Fruit fly (Drosophila melanogaster) whole organism, embryonic: ENCODE measurements around the gene Tpst.
A peak's percentile ranks its signal among the peaks of the same experiment; 100 is the strongest.

Source experiments
- BEAF-32 ChIP-seq: fragments of 200-800 bp; sonication (Bioruptor generic); optimal IDR thresholded peaks from 3 replicates; lab custom pipeline; 2017; ENCODE audit warnings: missing biosample characterization, missing genetic modification characterization, mild to moderate bottlenecking, moderate library complexity, missing genetic modification reagents
- CG10274 ChIP-seq: fragments of 200-800 bp; sonication (Bioruptor generic); optimal IDR thresholded peaks from 3 replicates; lab custom pipeline; 2017; ENCODE audit warnings: missing biosample characterization, mild to moderate bottlenecking, missing genetic modification characterization
- CG10321 ChIP-seq: fragments of 200-800 bp; sonication (Bioruptor generic); IDR thresholded peaks from 2 replicates; pipeline ENCODE4 v1.3.6; 2022; ENCODE audit warnings: missing biosample characterization, missing genetic modification characterization
- CG11723 ChIP-seq: fragments of 200-800 bp; sonication (Bioruptor generic); optimal IDR thresholded peaks from 2 replicates; lab custom pipeline; 2017; ENCODE audit warnings: missing biosample characterization, mild to moderate bottlenecking, missing genetic modification characterization
- CG12391 ChIP-seq: fragments of 200-800 bp; sonication (Bioruptor generic); optimal IDR thresholded peaks from 3 replicates; lab custom pipeline; 2018; ENCODE audit warnings: missing biosample characterization, mild to moderate bottlenecking, missing genetic modification characterization, moderate library complexity
- CG12659 ChIP-seq: fragments of 200-800 bp; sonication (Bioruptor generic); optimal IDR thresholded peaks from 3 replicates; lab custom pipeline; 2017; ENCODE audit warnings: mild to moderate bottlenecking, missing biosample characterization, missing genetic modification reagents, missing genetic modification characterization
- CG14860 ChIP-seq: fragments of 200-800 bp; sonication (Bioruptor generic); IDR thresholded peaks from 3 replicates; pipeline ENCODE4 v1.3.6; 2022; ENCODE audit warnings: missing biosample characterization, missing genetic modification characterization; ENCODE audit not compliant: partially characterized antibody
- CG15011 ChIP-seq: fragments of 200-800 bp; sonication (Bioruptor generic); optimal IDR thresholded peaks from 3 replicates; lab custom pipeline; 2018; ENCODE audit warnings: missing biosample characterization, mild to moderate bottlenecking, missing genetic modification characterization
- CG15269 ChIP-seq: fragments of 200-800 bp; sonication (Bioruptor generic); optimal IDR thresholded peaks from 2 replicates; lab custom pipeline; 2018; ENCODE audit warnings: missing biosample characterization, mild to moderate bottlenecking, missing genetic modification characterization, moderate library complexity
- CG17328 ChIP-seq: fragments of 200-800 bp; sonication (Bioruptor generic); IDR thresholded peaks from 2 replicates; pipeline ENCODE4 v1.3.6; 2022; ENCODE audit warnings: missing biosample characterization, missing genetic modification characterization
- CG17568 ChIP-seq: fragments of 200-800 bp; sonication (Bioruptor generic); optimal IDR thresholded peaks from 2 replicates; lab custom pipeline; 2018; ENCODE audit warnings: missing biosample characterization, mild to moderate bottlenecking, missing genetic modification characterization, moderate library complexity
- CG17612 ChIP-seq: fragments of 200-800 bp; sonication (Bioruptor generic); IDR thresholded peaks from 2 replicates; pipeline ENCODE4 v1.3.6; 2022; ENCODE audit warnings: missing biosample characterization, missing genetic modification characterization
- CG6813 ChIP-seq: fragments of 200-800 bp; sonication (Bioruptor generic); optimal IDR thresholded peaks from 2 replicates; lab custom pipeline; 2017; ENCODE audit warnings: missing biosample characterization, missing genetic modification characterization, mild to moderate bottlenecking, moderate library complexity, missing genetic modification reagents
- CG6854 ChIP-seq: fragments of 200-800 bp; sonication (Bioruptor generic); optimal IDR thresholded peaks from 3 replicates; lab custom pipeline; 2017; ENCODE audit warnings: missing biosample characterization, mild to moderate bottlenecking, missing genetic modification characterization
- CG7987 ChIP-seq: fragments of 200-800 bp; sonication (Bioruptor generic); optimal IDR thresholded peaks from 2 replicates; lab custom pipeline; 2018; ENCODE audit warnings: missing biosample characterization, mild to moderate bottlenecking, missing genetic modification characterization, moderate library complexity
- CG8765 ChIP-seq: fragments of 200-800 bp; sonication (Bioruptor generic); IDR thresholded peaks from 2 replicates; pipeline ENCODE4 v1.3.6; 2022; ENCODE audit warnings: missing biosample characterization, missing genetic modification characterization
- E2f1 ChIP-seq: fragments of 200-800 bp; sonication (Bioruptor generic); IDR thresholded peaks from 2 replicates; pipeline ENCODE4 v1.3.6; 2022; ENCODE audit warnings: missing biosample characterization, missing genetic modification characterization
- Hr39 ChIP-seq: fragments of >200 bp; optimal IDR thresholded peaks from 2 replicates; lab custom pipeline; 2017
- NFAT ChIP-seq: fragments of 200-800 bp; sonication (Bioruptor generic); IDR thresholded peaks from 2 replicates; pipeline ENCODE4 v1.3.6; 2022; ENCODE audit warnings: missing biosample characterization, missing genetic modification characterization
- Nf-YC ChIP-seq: fragments of 200-800 bp; optimal IDR thresholded peaks from 3 replicates; lab custom pipeline; 2019; ENCODE audit warnings: missing biosample characterization, mild to moderate bottlenecking, missing genetic modification characterization, moderate library complexity
- Rx ChIP-seq: fragments of 200-800 bp; sonication (Bioruptor generic); IDR thresholded peaks from 2 replicates; pipeline ENCODE4 v1.3.6; 2022; ENCODE audit warnings: missing biosample characterization, missing genetic modification characterization
- Scr ChIP-seq: fragments of 200-800 bp; sonication (Bioruptor generic); IDR thresholded peaks from 2 replicates; pipeline ENCODE4 v1.3.6; 2022; ENCODE audit warnings: missing biosample characterization, missing genetic modification characterization; ENCODE audit not compliant: partially characterized antibody
- Six4 ChIP-seq: fragments of 200-800 bp; sonication (Bioruptor generic); optimal IDR thresholded peaks from 2 replicates; lab custom pipeline; 2016; ENCODE audit warnings: missing biosample characterization, missing genetic modification characterization
- cas ChIP-seq: fragments of 200-800 bp; sonication (Bioruptor generic); IDR thresholded peaks from 2 replicates; pipeline ENCODE4 v1.3.6; 2022; ENCODE audit warnings: missing biosample characterization, missing genetic modification characterization
- chinmo ChIP-seq: fragments of 200-800 bp; sonication (Bioruptor generic); IDR thresholded peaks from 4 replicates; pipeline ENCODE4 v1.3.6; 2022; ENCODE audit warnings: missing biosample characterization, missing genetic modification characterization; ENCODE audit not compliant: partially characterized antibody
- corto ChIP-seq: fragments of 200-800 bp; sonication (Bioruptor generic); optimal IDR thresholded peaks from 2 replicates; lab custom pipeline; 2016; ENCODE audit warnings: missing biosample characterization, mild to moderate bottlenecking, missing genetic modification characterization, moderate library complexity
- crc ChIP-seq: fragments of 200-800 bp; sonication (Bioruptor generic); optimal IDR thresholded peaks from 2 replicates; lab custom pipeline; 2016; ENCODE audit warnings: missing biosample characterization, missing genetic modification characterization
- dm ChIP-seq: fragments of 200-800 bp; sonication (Bioruptor generic); optimal IDR thresholded peaks from 3 replicates; lab custom pipeline; 2016; ENCODE audit warnings: missing biosample characterization, missing genetic modification characterization
- dpn ChIP-seq, 2 experiments: fragments of 200-800 bp; sonication (Bioruptor generic); optimal IDR thresholded peaks; 3 replicates each; lab custom pipeline; 2016; ENCODE audit warnings: missing biosample characterization in 2 of 2, missing genetic modification characterization in 2 of 2
- fd96Cb ChIP-seq: fragments of 200-800 bp; sonication (Bioruptor generic); optimal IDR thresholded peaks from 2 replicates; lab custom pipeline; 2018; ENCODE audit warnings: missing biosample characterization, mild to moderate bottlenecking, missing genetic modification characterization, moderate library complexity
- gcm2 ChIP-seq: fragments of 200-800 bp; sonication (Bioruptor generic); optimal IDR thresholded peaks from 2 replicates; lab custom pipeline; 2016; ENCODE audit warnings: missing biosample characterization, missing genetic modification characterization
- ham ChIP-seq: fragments of 200-800 bp; sonication (Bioruptor generic); IDR thresholded peaks from 2 replicates; pipeline ENCODE4 v1.3.6; 2022; ENCODE audit warnings: missing biosample characterization, missing genetic modification characterization
- her ChIP-seq: fragments of 200-800 bp; sonication (Bioruptor generic); optimal IDR thresholded peaks from 2 replicates; lab custom pipeline; 2016; ENCODE audit warnings: missing biosample characterization, missing genetic modification characterization
- hkb ChIP-seq, 2 experiments: fragments of 200-800 bp in 1 of 2; fragments of >200 bp in 1 of 2; sonication (Bioruptor generic) in 1 of 2; IDR thresholded peaks in 1 of 2; optimal IDR thresholded peaks in 1 of 2; 2 replicates each; pipeline versions ENCODE4 v1.3.6 to Lab custom; 2017 to 2022; ENCODE audit warnings: missing biosample characterization in 1 of 2, missing genetic modification characterization in 1 of 2
- ind ChIP-seq: fragments of 200-800 bp; sonication (Bioruptor generic); optimal IDR thresholded peaks from 3 replicates; lab custom pipeline; 2016; ENCODE audit warnings: missing biosample characterization, missing genetic modification characterization
- ken ChIP-seq: fragments of 200-800 bp; sonication (Bioruptor generic); IDR thresholded peaks from 3 replicates; pipeline ENCODE4 v1.3.6; 2022; ENCODE audit warnings: missing biosample characterization, missing genetic modification characterization
- knrl ChIP-seq: fragments of 200-800 bp; sonication (Bioruptor generic); IDR thresholded peaks from 3 replicates; pipeline ENCODE4 v1.3.6; 2022; ENCODE audit warnings: missing biosample characterization, missing genetic modification characterization; ENCODE audit not compliant: partially characterized antibody
- lola ChIP-seq, 3 experiments: fragments of >200 bp in 2 of 3; fragments of 200-800 bp in 1 of 3; sonication (Bioruptor generic) in 1 of 3; optimal IDR thresholded peaks; 2 replicates each; lab custom pipeline; 2017 to 2019; ENCODE audit warnings: missing biosample characterization in 3 of 3, missing genetic modification characterization in 3 of 3, mild to moderate bottlenecking in 1 of 3, moderate library complexity in 1 of 3
- mld ChIP-seq: fragments of 200-800 bp; sonication (Bioruptor generic); IDR thresholded peaks from 3 replicates; pipeline ENCODE4 v1.3.6; 2022; ENCODE audit warnings: missing biosample characterization, missing genetic modification characterization; ENCODE audit not compliant: partially characterized antibody
- nom ChIP-seq: fragments of 200-800 bp; sonication (Bioruptor generic); optimal IDR thresholded peaks from 2 replicates; lab custom pipeline; 2017; ENCODE audit warnings: missing biosample characterization, missing genetic modification characterization, mild to moderate bottlenecking, moderate library complexity, missing genetic modification reagents
- org-1 ChIP-seq: fragments of 200-800 bp; sonication (Bioruptor generic); optimal IDR thresholded peaks from 2 replicates; lab custom pipeline; 2017; ENCODE audit warnings: missing biosample characterization, missing genetic modification characterization
- pfk ChIP-seq: fragments of 200-800 bp; sonication (Bioruptor generic); optimal IDR thresholded peaks from 2 replicates; lab custom pipeline; 2018; ENCODE audit warnings: missing biosample characterization, mild to moderate bottlenecking, missing genetic modification characterization, moderate library complexity
- ranshi ChIP-seq: fragments of 200-800 bp; sonication (Bioruptor generic); IDR thresholded peaks from 2 replicates; pipeline ENCODE4 v1.3.6; 2022; ENCODE audit warnings: missing biosample characterization, missing genetic modification characterization
- sc ChIP-seq, 3 experiments: fragments of >200 bp in 2 of 3; fragments of 200-800 bp in 1 of 3; sonication (Bioruptor generic) in 1 of 3; optimal IDR thresholded peaks; 2 replicates in 2 of 3; 3 replicates in 1 of 3; lab custom pipeline; 2017; ENCODE audit warnings: mild to moderate bottlenecking in 1 of 3, missing biosample characterization in 1 of 3, missing genetic modification characterization in 1 of 3, missing genetic modification reagents in 1 of 3
- tgo ChIP-seq: fragments of 200-800 bp; sonication (Bioruptor generic); IDR thresholded peaks from 3 replicates; pipeline ENCODE4 v1.3.6; 2022; ENCODE audit warnings: missing biosample characterization, missing genetic modification characterization
- trem ChIP-seq: fragments of 200-800 bp; optimal IDR thresholded peaks from 3 replicates; lab custom pipeline; 2019; ENCODE audit warnings: missing biosample characterization, mild to moderate bottlenecking, missing genetic modification characterization, moderate library complexity
- unpg ChIP-seq: fragments of 200-800 bp; sonication (Bioruptor generic); optimal IDR thresholded peaks from 3 replicates; lab custom pipeline; 2018; ENCODE audit warnings: missing biosample characterization, mild to moderate bottlenecking, missing genetic modification characterization, moderate library complexity
- vvl ChIP-seq: fragments of 200-800 bp; sonication (Bioruptor generic); IDR thresholded peaks from 2 replicates; pipeline ENCODE4 v1.3.6; 2022; ENCODE audit warnings: missing biosample characterization, missing genetic modification characterization
- z ChIP-seq: fragments of 200-800 bp; sonication (Bioruptor generic); IDR thresholded peaks from 3 replicates; pipeline ENCODE4 v1.3.6; 2022; ENCODE audit warnings: missing biosample characterization, missing genetic modification characterization

Gene Tpst

dm6 chrX:13626579-13626894 lies 62.9 kb downstream of the Tpst start (continued):
- no peak for TF ChIP-seq z (GFP tag; lab: Robert Waterston, UW)
- peak; percentile 73 for TF ChIP-seq CG12659 (GFP tag; lab: Kevin White, UChicago)
- peak; percentile 62 for TF ChIP-seq E2f1
- no peak for TF ChIP-seq CG10321 (GFP tag; lab: Robert Waterston, UW)
- TF ChIP-seq Hr39 (lab: Kevin White, UChicago) = no peak
- TF ChIP-seq nom (GFP tag; lab: Kevin White, UChicago) = no peak
- TF ChIP-seq CG11723 (GFP tag; lab: Kevin White, UChicago) = peak; percentile 6
- TF ChIP-seq trem (tag; lab: Kevin White, UChicago) = peak; percentile 0
- TF ChIP-seq vvl = peak; percentile 79; the same call in 1 of the 2 replicates
- no peak for TF ChIP-seq mld (GFP tag; lab: Robert Waterston, UW)
- TF ChIP-seq sc (optimal IDR thresholded peaks at IDR 0.05; lab: Kevin White, UChicago) = no peak
- peak; percentile 26 for TF ChIP-seq sc (GFP tag; optimal IDR thresholded peaks at IDR 0.05; lab: Kevin White, UChicago)
- peak; percentile 80 for TF ChIP-seq dm
- no peak for TF ChIP-seq CG14860
- TF ChIP-seq gcm2 = peak; percentile 69
- peak; percentile 49 for TF ChIP-seq Six4 (GFP tag; lab: Kevin White, UChicago)
- TF ChIP-seq CG6813 (GFP tag; lab: Kevin White, UChicago) = peak; percentile 79
- TF ChIP-seq hkb (optimal IDR thresholded peaks at IDR 0.05; lab: Kevin White, UChicago) = no peak
- TF ChIP-seq hkb (GFP tag; IDR thresholded peaks at IDR 0.05; lab: Robert Waterston, UW) = peak; percentile 64
- peak; percentile 81 for TF ChIP-seq unpg
- no peak for TF ChIP-seq Scr (GFP tag; lab: Robert Waterston, UW)
- TF ChIP-seq CG17328 (GFP tag; lab: Robert Waterston, UW) = 0 out of 2 replicates have a peak, but pooled peaks have one; percentile 28
- TF ChIP-seq CG12391 = peak; percentile 74
- TF ChIP-seq ranshi (GFP tag; lab: Robert Waterston, UW) = peak; percentile 43; the same call in 1 of the 2 replicates
- peak; percentile 28; the same call in 1 of the 2 replicates for TF ChIP-seq Rx (GFP tag; lab: Robert Waterston, UW)
- TF ChIP-seq knrl (GFP tag; lab: Robert Waterston, UW) = no peak
- peak in 1 of 3 experiments; percentile 42 for TF ChIP-seq lola (GFP tag; optimal IDR thresholded peaks at IDR 0.05; lab: Kevin White, UChicago)
- TF ChIP-seq CG17568 (GFP tag; lab: Kevin White, UChicago) = peak; percentile 59
- TF ChIP-seq fd96Cb (tag; lab: Kevin White, UChicago) = peak; percentile 64
- TF ChIP-seq her (GFP tag; lab: Kevin White, UChicago) = peak; percentile 80
- TF ChIP-seq CG10274 (GFP tag; lab: Kevin White, UChicago) = peak; percentile 27
- no peak for TF ChIP-seq CG8765 (GFP tag; lab: Robert Waterston, UW)
- TF ChIP-seq cas (GFP tag; lab: Robert Waterston, UW) = no peak
- peak; percentile 65 for TF ChIP-seq org-1 (GFP tag; lab: Kevin White, UChicago)
- peak; percentile 7; the same call in 1 of the 2 replicates for TF ChIP-seq ham (GFP tag; lab: Robert Waterston, UW)
- TF ChIP-seq ken (GFP tag; lab: Robert Waterston, UW) = peak; percentile 71
- TF ChIP-seq CG15269 = peak; percentile 86
- no peak for TF ChIP-seq corto
- TF ChIP-seq dpn (GFP tag; optimal IDR thresholded peaks at IDR 0.05; lab: Kevin White, UChicago) = peak; percentile 82 to 85
- TF ChIP-seq tgo (GFP tag; lab: Robert Waterston, UW) = peak; percentile 81
- TF ChIP-seq CG17612 = 0 out of 2 replicates have a peak, but pooled peaks have one; percentile 22
- TF ChIP-seq ind (GFP tag; lab: Kevin White, UChicago) = peak; percentile 82
- TF ChIP-seq crc = peak; percentile 41
- no peak for TF ChIP-seq BEAF-32 (GFP tag; lab: Kevin White, UChicago)
- 0 out of 4 replicates have a peak, but pooled peaks have one; percentile 4 for TF ChIP-seq chinmo (GFP tag; lab: Robert Waterston, UW)
- peak; percentile 56 for TF ChIP-seq Nf-YC (tag; lab: Kevin White, UChicago)
- peak; percentile 72 for TF ChIP-seq CG7987 (GFP tag; lab: Kevin White, UChicago)
- TF ChIP-seq NFAT (GFP tag; lab: Robert Waterston, UW) = peak; percentile 93
- TF ChIP-seq CG15011 = peak; percentile 13
- no peak for TF ChIP-seq pfk (GFP tag; lab: Kevin White, UChicago)
- TF ChIP-seq CG6854 = peak; percentile 46
